Fruit fly (Drosophila melanogaster) whole organism, embryonic: ENCODE data around the gene CG15643.

Experiments used
- Antp ChIP-seq: fragments of 200-800 bp; sonication (Bioruptor generic); optimal IDR thresholded peaks from 3 replicates; lab custom pipeline; 2016; ENCODE audit warnings: missing biosample characterization, missing genetic modification characterization
- BEAF-32 ChIP-seq: fragments of 200-800 bp; sonication (Bioruptor generic); optimal IDR thresholded peaks from 3 replicates; lab custom pipeline; 2017; ENCODE audit warnings: missing biosample characterization, missing genetic modification characterization, mild to moderate bottlenecking, moderate library complexity, missing genetic modification reagents
- CG10267 ChIP-seq: fragments of 200-800 bp; sonication (Bioruptor generic); optimal IDR thresholded peaks from 2 replicates; lab custom pipeline; 2018; ENCODE audit warnings: missing biosample characterization, mild to moderate bottlenecking, missing genetic modification characterization, moderate library complexity
- CG10959 ChIP-seq: fragments of 200-800 bp; sonication (Bioruptor generic); IDR thresholded peaks from 2 replicates; pipeline ENCODE4 v1.3.6; 2022; ENCODE audit warnings: missing biosample characterization, missing genetic modification characterization
- CG11504 ChIP-seq: fragments of 200-800 bp; sonication (Bioruptor generic); optimal IDR thresholded peaks from 3 replicates; lab custom pipeline; 2019; ENCODE audit warnings: missing biosample characterization, mild to moderate bottlenecking, missing genetic modification characterization, moderate library complexity
- CG1233 ChIP-seq: fragments of 200-800 bp; sonication (Bioruptor generic); optimal IDR thresholded peaks from 4 replicates; lab custom pipeline; 2018; ENCODE audit warnings: missing biosample characterization, mild to moderate bottlenecking, missing genetic modification characterization
- CG12659 ChIP-seq: fragments of 200-800 bp; sonication (Bioruptor generic); optimal IDR thresholded peaks from 3 replicates; lab custom pipeline; 2017; ENCODE audit warnings: mild to moderate bottlenecking, missing biosample characterization, missing genetic modification reagents, missing genetic modification characterization
- CG13287 ChIP-seq: fragments of 200-800 bp; sonication (Bioruptor generic); IDR thresholded peaks from 2 replicates; pipeline ENCODE4 v1.3.6; 2022; ENCODE audit warnings: missing biosample characterization, missing genetic modification characterization; ENCODE audit not compliant: partially characterized antibody
- CG1529 ChIP-seq: fragments of 200-800 bp; sonication (Bioruptor generic); optimal IDR thresholded peaks from 3 replicates; lab custom pipeline; 2018; ENCODE audit warnings: missing biosample characterization, missing genetic modification characterization
- CG31441 ChIP-seq: fragments of 200-800 bp; sonication (Bioruptor generic); IDR thresholded peaks from 2 replicates; pipeline ENCODE4 v1.3.6; 2022; ENCODE audit warnings: missing biosample characterization, missing genetic modification characterization
- CG4707 ChIP-seq: fragments of 200-800 bp; sonication (Bioruptor generic); optimal IDR thresholded peaks from 2 replicates; lab custom pipeline; 2018; ENCODE audit warnings: missing biosample characterization, mild to moderate bottlenecking, missing genetic modification characterization, moderate library complexity
- CG6689 ChIP-seq: fragments of 200-800 bp; sonication (Bioruptor generic); IDR thresholded peaks from 2 replicates; pipeline ENCODE4 v1.3.6; 2022; ENCODE audit warnings: missing biosample characterization, missing genetic modification characterization
- CG7271 ChIP-seq: fragments of 200-800 bp; sonication (Bioruptor generic); optimal IDR thresholded peaks from 2 replicates; lab custom pipeline; 2018; ENCODE audit warnings: missing biosample characterization, mild to moderate bottlenecking, missing genetic modification characterization, moderate library complexity
- CG7357 ChIP-seq: fragments of 200-800 bp; sonication (Bioruptor generic); IDR thresholded peaks from 3 replicates; pipeline ENCODE4 v1.3.6; 2022; ENCODE audit warnings: missing biosample characterization, missing genetic modification characterization
- CG7963 ChIP-seq: fragments of 200-800 bp; sonication (Bioruptor generic); IDR thresholded peaks from 3 replicates; pipeline ENCODE4 v1.3.6; 2022; ENCODE audit warnings: missing biosample characterization, missing genetic modification characterization; ENCODE audit not compliant: partially characterized antibody
- CG8089 ChIP-seq: fragments of 200-800 bp; sonication (Bioruptor generic); optimal IDR thresholded peaks from 3 replicates; lab custom pipeline; 2016; ENCODE audit warnings: missing biosample characterization, missing genetic modification characterization
- CG8944 ChIP-seq: fragments of 200-800 bp; sonication (Bioruptor generic); optimal IDR thresholded peaks from 3 replicates; lab custom pipeline; 2016; ENCODE audit warnings: missing biosample characterization, missing genetic modification characterization
- CG9932 ChIP-seq: fragments of 200-800 bp; sonication (Bioruptor generic); IDR thresholded peaks from 2 replicates; pipeline ENCODE4 v1.3.6; 2022; ENCODE audit warnings: missing biosample characterization, missing genetic modification characterization
- CoRest ChIP-seq: fragments of 200-800 bp; sonication (Bioruptor generic); optimal IDR thresholded peaks from 3 replicates; lab custom pipeline; 2018; ENCODE audit warnings: missing biosample characterization, mild to moderate bottlenecking, missing genetic modification characterization, moderate library complexity
- D19B ChIP-seq: fragments of 200-800 bp; sonication (Bioruptor generic); optimal IDR thresholded peaks from 2 replicates; lab custom pipeline; 2017; ENCODE audit warnings: missing biosample characterization, mild to moderate bottlenecking, missing genetic modification characterization
- Dek ChIP-seq: fragments of 200-800 bp; sonication (Bioruptor generic); optimal IDR thresholded peaks from 3 replicates; lab custom pipeline; 2019; ENCODE audit warnings: missing biosample characterization, mild to moderate bottlenecking, missing genetic modification characterization, moderate library complexity
- ERR ChIP-seq: fragments of 200-800 bp; sonication (Bioruptor generic); optimal IDR thresholded peaks from 2 replicates; lab custom pipeline; 2016; ENCODE audit warnings: missing biosample characterization, missing genetic modification characterization
- GATAe ChIP-seq: fragments of 200-800 bp; sonication (Bioruptor generic); conservative IDR thresholded peaks from 2 replicates; pipeline ENCODE4 v1.3.6; 2022; ENCODE audit warnings: missing biosample characterization, missing genetic modification characterization
- Nf-YB ChIP-seq: fragments of 200-800 bp; sonication (Bioruptor generic); optimal IDR thresholded peaks from 3 replicates; lab custom pipeline; 2019; ENCODE audit warnings: missing biosample characterization, mild to moderate bottlenecking, missing genetic modification characterization, moderate library complexity
- PHDP ChIP-seq: fragments of 200-800 bp; sonication (Bioruptor generic); optimal IDR thresholded peaks from 3 replicates; lab custom pipeline; 2018; ENCODE audit warnings: missing biosample characterization, mild to moderate bottlenecking, missing genetic modification characterization, moderate library complexity
- Stat92E ChIP-seq, 3 experiments: fragments of >200 bp in 2 of 3; fragments of 200-800 bp in 1 of 3; sonication (Bioruptor generic) in 1 of 3; optimal IDR thresholded peaks; 2 replicates each; lab custom pipeline; 2017 to 2019; ENCODE audit warnings: missing biosample characterization in 3 of 3, missing genetic modification characterization in 3 of 3, mild to moderate bottlenecking in 1 of 3, moderate library complexity in 1 of 3
- bbx ChIP-seq: fragments of 200-800 bp; sonication (Bioruptor generic); IDR thresholded peaks from 2 replicates; pipeline ENCODE4 v1.3.6; 2022; ENCODE audit warnings: missing biosample characterization, missing genetic modification characterization; ENCODE audit not compliant: partially characterized antibody
- bcd ChIP-seq: fragments of 200-800 bp; sonication (Bioruptor generic); optimal IDR thresholded peaks from 2 replicates; lab custom pipeline; 2017; ENCODE audit warnings: missing biosample characterization, mild to moderate bottlenecking, missing genetic modification characterization
- cato ChIP-seq: fragments of 200-800 bp; sonication (Bioruptor generic); optimal IDR thresholded peaks from 2 replicates; lab custom pipeline; 2016; ENCODE audit warnings: missing biosample characterization, missing genetic modification characterization, borderline replicate concordance
- caup ChIP-seq: fragments of 200-800 bp; sonication (Bioruptor generic); optimal IDR thresholded peaks from 3 replicates; lab custom pipeline; 2017; ENCODE audit warnings: missing biosample characterization, mild to moderate bottlenecking, missing genetic modification characterization, moderate library complexity; ENCODE audit not compliant: severe bottlenecking
- fd3F ChIP-seq: fragments of 200-800 bp; sonication (Bioruptor generic); optimal IDR thresholded peaks from 2 replicates; lab custom pipeline; 2018; ENCODE audit warnings: missing biosample characterization, mild to moderate bottlenecking, missing genetic modification characterization, moderate library complexity
- fd96Cb ChIP-seq: fragments of 200-800 bp; sonication (Bioruptor generic); optimal IDR thresholded peaks from 2 replicates; lab custom pipeline; 2018; ENCODE audit warnings: missing biosample characterization, mild to moderate bottlenecking, missing genetic modification characterization, moderate library complexity
- gcm2 ChIP-seq: fragments of 200-800 bp; sonication (Bioruptor generic); optimal IDR thresholded peaks from 2 replicates; lab custom pipeline; 2016; ENCODE audit warnings: missing biosample characterization, missing genetic modification characterization
- gro ChIP-seq: fragments of 200-800 bp; sonication (Bioruptor generic); optimal IDR thresholded peaks from 2 replicates; lab custom pipeline; 2016; ENCODE audit warnings: missing biosample characterization, missing genetic modification characterization
- hb ChIP-seq: fragments of 200-800 bp; sonication (Bioruptor generic); IDR thresholded peaks from 3 replicates; pipeline ENCODE4 v1.3.6; 2022; ENCODE audit warnings: missing biosample characterization, missing genetic modification characterization; ENCODE audit not compliant: partially characterized antibody
- jumu ChIP-seq: fragments of 200-800 bp; sonication (Bioruptor generic); optimal IDR thresholded peaks from 3 replicates; lab custom pipeline; 2016; ENCODE audit warnings: missing biosample characterization, missing genetic modification characterization
- kni ChIP-seq: fragments of 200-800 bp; sonication (Bioruptor generic); optimal IDR thresholded peaks from 3 replicates; lab custom pipeline; 2017; ENCODE audit warnings: mild to moderate bottlenecking, missing biosample characterization, missing genetic modification reagents, missing genetic modification characterization
- knrl ChIP-seq: fragments of 200-800 bp; sonication (Bioruptor generic); IDR thresholded peaks from 3 replicates; pipeline ENCODE4 v1.3.6; 2022; ENCODE audit warnings: missing biosample characterization, missing genetic modification characterization; ENCODE audit not compliant: partially characterized antibody
- lab ChIP-seq: fragments of 200-800 bp; sonication (Bioruptor generic); optimal IDR thresholded peaks from 3 replicates; lab custom pipeline; 2017; ENCODE audit warnings: missing biosample characterization, missing genetic modification characterization, mild to moderate bottlenecking, moderate library complexity, missing genetic modification reagents
- lola ChIP-seq, 3 experiments: fragments of >200 bp in 2 of 3; fragments of 200-800 bp in 1 of 3; sonication (Bioruptor generic) in 1 of 3; optimal IDR thresholded peaks; 2 replicates each; lab custom pipeline; 2017 to 2019; ENCODE audit warnings: missing biosample characterization in 3 of 3, missing genetic modification characterization in 3 of 3, mild to moderate bottlenecking in 1 of 3, moderate library complexity in 1 of 3
- luna ChIP-seq: fragments of 200-800 bp; sonication (Bioruptor generic); optimal IDR thresholded peaks from 2 replicates; lab custom pipeline; 2016; ENCODE audit warnings: missing biosample characterization, missing genetic modification characterization
- mirr ChIP-seq: fragments of 200-800 bp; sonication (Bioruptor generic); optimal IDR thresholded peaks from 3 replicates; lab custom pipeline; 2018; ENCODE audit warnings: missing biosample characterization, mild to moderate bottlenecking, missing genetic modification characterization
- otp ChIP-seq: fragments of 200-800 bp; sonication (Bioruptor generic); IDR thresholded peaks from 3 replicates; pipeline ENCODE4, ENCODE4 v1.3.6; 2022; ENCODE audit warnings: missing biosample characterization, missing genetic modification characterization
- pita ChIP-seq: fragments of 200-800 bp; sonication (Bioruptor generic); optimal IDR thresholded peaks from 2 replicates; lab custom pipeline; 2017; ENCODE audit warnings: missing biosample characterization, mild to moderate bottlenecking, missing genetic modification characterization
- ranshi ChIP-seq: fragments of 200-800 bp; sonication (Bioruptor generic); IDR thresholded peaks from 2 replicates; pipeline ENCODE4 v1.3.6; 2022; ENCODE audit warnings: missing biosample characterization, missing genetic modification characterization
- ssp ChIP-seq: fragments of 200-800 bp; sonication (Bioruptor generic); IDR thresholded peaks from 2 replicates; pipeline ENCODE4 v1.3.6; 2022; ENCODE audit warnings: missing biosample characterization, missing genetic modification characterization
- sug ChIP-seq: fragments of 200-800 bp; optimal IDR thresholded peaks from 2 replicates; lab custom pipeline; 2019; ENCODE audit warnings: missing biosample characterization, mild to moderate bottlenecking, missing genetic modification characterization, moderate library complexity
- tap ChIP-seq: fragments of 200-800 bp; optimal IDR thresholded peaks from 3 replicates; lab custom pipeline; 2019; ENCODE audit warnings: missing biosample characterization, mild to moderate bottlenecking, missing genetic modification characterization, moderate library complexity
- toy ChIP-seq: fragments of 200-800 bp; sonication (Bioruptor generic); IDR thresholded peaks from 2 replicates; pipeline ENCODE4 v1.3.6; 2022; ENCODE audit warnings: missing biosample characterization, missing genetic modification characterization

CG15643 gene

dm6 chrX:15532062-15532461 lies 39.9 kb downstream of the CG15643 start (continued):
- peak; percentile 60 for TF ChIP-seq lab (GFP tag; lab: Kevin White, UChicago)
- TF ChIP-seq Antp (GFP tag; lab: Kevin White, UChicago) = peak; percentile 30
- TF ChIP-seq ssp = peak; percentile 39; the same call in 1 of the 2 replicates
- TF ChIP-seq cato = no peak
- TF ChIP-seq CG1529 (GFP tag; lab: Kevin White, UChicago) = no peak
- TF ChIP-seq CG9932 = peak; percentile 36; the same call in 1 of the 2 replicates
- TF ChIP-seq bcd (GFP tag; lab: Kevin White, UChicago) = peak; percentile 17
- no peak for TF ChIP-seq CG7271 (tag; lab: Kevin White, UChicago)
- TF ChIP-seq ranshi = no peak
- TF ChIP-seq knrl (GFP tag; lab: Robert Waterston, UW) = no peak
- TF ChIP-seq CG31441 (GFP tag; lab: Robert Waterston, UW) = peak; percentile 34; the same call in 1 of the 2 replicates
- no peak for TF ChIP-seq CG13287
- no peak for TF ChIP-seq tap (tag; lab: Kevin White, UChicago)
- TF ChIP-seq pita = no peak
- no peak for TF ChIP-seq CG10959 (GFP tag; lab: Robert Waterston, UW)
- no peak for TF ChIP-seq sug (tag; lab: Kevin White, UChicago)
- TF ChIP-seq CoRest (tag; lab: Kevin White, UChicago) = peak; percentile 37
- TF ChIP-seq D19B (GFP tag; lab: Kevin White, UChicago) = no peak
- TF ChIP-seq BEAF-32 (GFP tag; lab: Kevin White, UChicago) = no peak
- peak; percentile 24 for TF ChIP-seq fd96Cb (tag; lab: Kevin White, UChicago)
- peak; percentile 54; the same call in 1 of the 3 replicates for TF ChIP-seq otp (GFP tag; lab: Robert Waterston, UW)
- TF ChIP-seq CG4707 (GFP tag; lab: Kevin White, UChicago) = no peak
- TF ChIP-seq jumu (GFP tag; lab: Kevin White, UChicago) = no peak
- no peak for TF ChIP-seq CG8089 (GFP tag; lab: Kevin White, UChicago)
- TF ChIP-seq bbx (GFP tag; lab: Robert Waterston, UW) = no peak
- TF ChIP-seq CG10267 (tag; lab: Kevin White, UChicago) = no peak
- TF ChIP-seq caup = peak; percentile 21
- TF ChIP-seq CG6689 (GFP tag; lab: Robert Waterston, UW) = peak; percentile 47; the same call in 1 of the 2 replicates
- TF ChIP-seq CG8944 (GFP tag; lab: Kevin White, UChicago) = no peak
- no peak for TF ChIP-seq CG7963 (GFP tag; lab: Robert Waterston, UW)
- TF ChIP-seq CG7357 (GFP tag; lab: Robert Waterston, UW) = peak; percentile 22; the same call in 1 of the 3 replicates
- no peak for TF ChIP-seq CG1233
- no peak for TF ChIP-seq Dek (tag; lab: Kevin White, UChicago)
- peak; percentile 63 for TF ChIP-seq CG11504 (tag; lab: Kevin White, UChicago)
- TF ChIP-seq hb = no peak
- TF ChIP-seq kni (GFP tag; lab: Kevin White, UChicago) = no peak
- TF ChIP-seq fd3F (GFP tag; lab: Kevin White, UChicago) = peak; percentile 6
- TF ChIP-seq Stat92E (GFP tag; optimal IDR thresholded peaks at IDR 0.05; lab: Kevin White, UChicago) = no peak
- TF ChIP-seq gro (GFP tag; lab: Kevin White, UChicago) = no peak
- TF ChIP-seq Nf-YB = no peak
- TF ChIP-seq PHDP (tag; lab: Kevin White, UChicago) = peak; percentile 32
- no peak for TF ChIP-seq GATAe
- TF ChIP-seq toy = no peak
- TF ChIP-seq gcm2 = no peak
- TF ChIP-seq CG12659 = peak; percentile 22
- no peak for TF ChIP-seq lola (GFP tag; optimal IDR thresholded peaks at IDR 0.05; lab: Kevin White, UChicago)
- TF ChIP-seq mirr = no peak
- no peak for TF ChIP-seq ERR
- TF ChIP-seq luna (GFP tag; lab: Kevin White, UChicago) = no peak
